Fruit fly (Drosophila melanogaster) whole organism, embryonic: Measurements from ENCODE around the gene CG9903.

Experiments
- CG11456 ChIP-seq: fragments of 200-800 bp; sonication (Bioruptor generic); IDR thresholded peaks from 3 replicates; pipeline ENCODE4 v1.3.6; 2022; ENCODE audit warnings: missing biosample characterization, missing genetic modification characterization
- CG11504 ChIP-seq: fragments of 200-800 bp; sonication (Bioruptor generic); optimal IDR thresholded peaks from 3 replicates; lab custom pipeline; 2019; ENCODE audit warnings: missing biosample characterization, mild to moderate bottlenecking, missing genetic modification characterization, moderate library complexity
- Hr78 ChIP-seq, 2 experiments: fragments of 200-800 bp in 1 of 2; fragments of >200 bp in 1 of 2; sonication (Bioruptor generic) in 1 of 2; optimal IDR thresholded peaks; 2 replicates each; lab custom pipeline; 2017 to 2019; ENCODE audit warnings: missing biosample characterization in 2 of 2, missing genetic modification characterization in 2 of 2, mild to moderate bottlenecking in 1 of 2, moderate library complexity in 1 of 2
- pan ChIP-seq, 4 experiments: fragments of >200 bp in 3 of 4; fragments of 200-800 bp in 1 of 4; sonication (Bioruptor generic) in 1 of 4; optimal IDR thresholded peaks in 3 of 4; IDR thresholded peaks in 1 of 4; 2 replicates each; pipeline versions ENCODE4 v1.3.6 to Lab custom; 2017 to 2022; ENCODE audit warnings: missing biosample characterization in 2 of 4, missing genetic modification characterization in 2 of 4, mixed read lengths in 1 of 4
- shn ChIP-seq: fragments of 200-800 bp; sonication (Bioruptor generic); optimal IDR thresholded peaks from 3 replicates; lab custom pipeline; 2016; ENCODE audit warnings: missing biosample characterization, missing genetic modification characterization

- TF ChIP-seq Hr78 (GFP tag; optimal IDR thresholded peaks at IDR 0.05; lab: Kevin White, UChicago) (no peak), pan (optimal IDR thresholded peaks at IDR 0.05; lab: Kevin White, UChicago) (no peak), pan (GFP tag; optimal IDR thresholded peaks at IDR 0.05 in 1 of 2, IDR thresholded peaks at IDR 0.05 in 1 of 2) (no peak), CG11456 (GFP tag; lab: Robert Waterston, UW) (no peak), CG11504 (tag; lab: Kevin White, UChicago) (no peak), shn (GFP tag; lab: Kevin White, UChicago) (no peak)
Observed at dm6 chrX:16533046-16533496, 7.6 kb downstream of the CG9903 start, which contains the start of gene para.
